Worm (Caenorhabditis elegans): ENCODE measurements around the gene F59B10.4.

DNA sequence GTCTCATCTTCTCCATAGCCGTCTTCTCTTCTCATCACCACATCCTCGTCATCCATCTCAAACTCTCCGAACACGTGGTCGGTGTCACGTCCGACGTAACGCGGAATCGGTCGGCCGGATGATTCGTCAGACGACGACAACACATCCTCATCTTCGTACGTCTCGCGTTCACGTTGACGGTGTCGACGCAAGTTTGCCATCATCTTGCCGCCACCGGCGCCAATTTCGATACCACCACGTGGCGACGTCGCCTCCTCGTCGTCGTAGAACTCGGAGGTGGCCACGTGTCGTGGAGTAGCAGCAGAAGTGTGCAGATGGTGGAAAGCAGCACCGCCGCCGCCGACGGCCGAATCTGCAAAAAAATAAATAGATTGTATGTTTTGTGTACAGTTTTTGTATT, 28.4 kb upstream of the F59B10.4 start:
- TF ChIP-seq mdl-1 (tag; optimal IDR thresholded peaks at IDR 0.05) (no peak), snu-23 (GFP tag; optimal IDR thresholded peaks at IDR 0.05) (no peak), aly-2 (tag; optimal IDR thresholded peaks at IDR 0.05) (no peak), C34B4.2 (tag; optimal IDR thresholded peaks at IDR 0.05) (no peak), unc-98 (GFP tag; IDR thresholded peaks at IDR 0.05) (no peak), hlh-4 (tag; optimal IDR thresholded peaks at IDR 0.05) (no peak)

All from whole organism, L1 larva.